Worm (Caenorhabditis elegans) whole organism, late embryonic: ENCODE results near the gene rabr-1.

Experiments
- ama-1 ChIP-seq: fragments of 150-350 bp; optimal IDR thresholded peaks from 2 replicates; lab custom pipeline; 2014
- ceh-18 ChIP-seq: sonication (generic microtip); optimal IDR thresholded peaks from 2 replicates; lab custom pipeline; 2016; ENCODE audit warnings: missing genetic modification characterization, missing compliant biosample characterization
- ceh-19 ChIP-seq: fragments of 200-800 bp; sonication (Bioruptor generic); optimal IDR thresholded peaks from 2 replicates; lab custom pipeline; 2018; ENCODE audit warnings: mild to moderate bottlenecking, missing genetic modification characterization, missing compliant biosample characterization
- ceh-9 ChIP-seq: sonication (generic microtip); optimal IDR thresholded peaks from 2 replicates; lab custom pipeline; 2016; ENCODE audit warnings: mild to moderate bottlenecking, missing genetic modification characterization, inconsistent platforms, missing compliant biosample characterization
- elt-2 ChIP-seq: sonication (generic microtip); optimal IDR thresholded peaks from 2 replicates; lab custom pipeline; 2016; ENCODE audit warnings: missing genetic modification reagents, missing genetic modification characterization, missing compliant biosample characterization
- pha-2 ChIP-seq: sonication (generic microtip); optimal IDR thresholded peaks from 2 replicates; lab custom pipeline; 2017; ENCODE audit warnings: mild to moderate bottlenecking, missing genetic modification characterization, missing compliant biosample characterization
- ttx-3 ChIP-seq: sonication (generic microtip); optimal IDR thresholded peaks from 2 replicates; lab custom pipeline; 2016; ENCODE audit warnings: missing genetic modification reagents, missing genetic modification characterization, missing compliant biosample characterization
- unc-55 ChIP-seq: sonication (generic microtip); optimal IDR thresholded peaks from 2 replicates; lab custom pipeline; 2017; ENCODE audit warnings: missing biosample characterization, missing genetic modification reagents, missing genetic modification characterization

ce11 chrX:2526078-2526477 is 30.1 kb downstream of the rabr-1 start:
- no peak for TF ChIP-seq ceh-9
- no peak for TF ChIP-seq ama-1 (lab: Kevin White, UChicago)
- TF ChIP-seq pha-2 (tag; lab: Kevin White, UChicago), result no peak
- no peak for TF ChIP-seq elt-2 (tag; lab: Kevin White, UChicago)
- no peak for TF ChIP-seq ceh-18 (tag; lab: Kevin White, UChicago)
- TF ChIP-seq unc-55 (GFP tag; lab: Kevin White, UChicago), result no peak
- no peak for TF ChIP-seq ceh-19 (GFP tag; lab: Kevin White, UChicago)
- TF ChIP-seq ttx-3 (tag; lab: Kevin White, UChicago), result no peak
